Worm (Caenorhabditis elegans): Measurements from ENCODE around the gene C18H9.1.

The C18H9.1 gene

ce11 chrII:6741428-6741827 is 42.5 kb downstream of the C18H9.1 start, which contains the start of gene exos-8 (continued):
- TF ChIP-seq unc-62 (GFP tag; optimal IDR thresholded peaks at IDR 0.05 in 1 of 2): peak in 1 of 2 experiments; percentile 32
- TF ChIP-seq unc-62 (tag; optimal IDR thresholded peaks at IDR 0.05): no peak
- TF ChIP-seq nhr-6 (tag; optimal IDR thresholded peaks at IDR 0.05): no peak
- no peak for TF ChIP-seq lin-15B (tag; optimal IDR thresholded peaks at IDR 0.05)
- TF ChIP-seq egl-43 (GFP tag; IDR thresholded peaks at IDR 0.05): no peak
- no peak for TF ChIP-seq mdt-29 (GFP tag; IDR thresholded peaks at IDR 0.05)
- peak; percentile 55 for TF ChIP-seq dpl-1 (GFP tag; optimal IDR thresholded peaks at IDR 0.05)
- peak; percentile 59 for TF ChIP-seq mxl-3 (GFP tag; optimal IDR thresholded peaks at IDR 0.05)
- no peak for TF ChIP-seq dve-1 (tag; optimal IDR thresholded peaks at IDR 0.05; ENCODE audit: insufficient read depth)
- no peak for TF ChIP-seq ceh-32 (tag; optimal IDR thresholded peaks at IDR 0.05; ENCODE audit: poor library complexity)
- TF ChIP-seq aly-2 (tag; optimal IDR thresholded peaks at IDR 0.05): no peak
- TF ChIP-seq nhr-111 (GFP tag; optimal IDR thresholded peaks at IDR 0.05): no peak
- TF ChIP-seq F26F4.8 (GFP tag; conservative IDR thresholded peaks at IDR 0.05): no peak
- no peak for TF ChIP-seq lin-39 (tag; optimal IDR thresholded peaks at IDR 0.05)
- TF ChIP-seq dmd-6 (GFP tag; IDR thresholded peaks at IDR 0.05): no peak; the same call in 1 of the 2 replicates
- TF ChIP-seq arid-1 (GFP tag; conservative IDR thresholded peaks at IDR 0.05): no peak
- TF ChIP-seq lin-38 (GFP tag; IDR thresholded peaks at IDR 0.05): peak; percentile 96
- TF ChIP-seq madf-9 (GFP tag; conservative IDR thresholded peaks at IDR 0.05): no peak; the same call in 1 of the 2 replicates

DNA sequence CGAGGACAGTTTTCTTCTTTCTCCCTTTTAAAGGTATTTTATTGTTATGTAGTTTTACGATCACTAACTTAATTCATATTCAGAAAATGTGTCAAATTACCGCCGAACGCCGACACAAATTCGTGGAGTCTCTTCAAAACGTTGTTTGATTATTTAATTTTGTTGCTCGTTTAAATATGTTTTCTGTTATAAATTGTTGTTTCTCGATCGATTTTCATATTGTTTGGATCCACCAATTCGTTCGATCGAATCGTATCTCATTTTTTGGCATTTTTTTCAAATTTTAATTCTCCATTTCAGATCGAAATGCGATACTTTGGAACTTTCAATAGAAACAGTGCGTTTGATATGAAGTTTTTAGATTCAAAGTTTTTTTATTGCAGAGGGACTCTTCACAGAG is 43.7 kb downstream of the C18H9.1 start, which contains the start of gene F41G3.6:
F41G3.6 (plus strand) TSS at position 301 of the 400 bp plus-strand sequence.
- TF ChIP-seq zfp-3 (GFP tag; conservative IDR thresholded peaks at IDR 0.05) (no peak), dmd-8 (GFP tag; IDR thresholded peaks at IDR 0.05) (no peak), ctbp-1 (GFP tag; IDR thresholded peaks at IDR 0.05) (no peak), aha-1 (tag) (no peak), nhr-76 (tag; optimal IDR thresholded peaks at IDR 0.05) (no peak), snpc-4 (tag; optimal IDR thresholded peaks at IDR 0.05) (no peak), dmd-6 (GFP tag; IDR thresholded peaks at IDR 0.05) (no peak), lin-15B (tag; optimal IDR thresholded peaks at IDR 0.05) (no peak), madf-9 (GFP tag; conservative IDR thresholded peaks at IDR 0.05) (no peak), unc-39 (tag; optimal IDR thresholded peaks at IDR 0.05) (no peak), arid-1 (GFP tag; conservative IDR thresholded peaks at IDR 0.05) (no peak), ztf-11 (tag; optimal IDR thresholded peaks at IDR 0.05) (no peak), fos-1 (tag; optimal IDR thresholded peaks at IDR 0.05) (no peak), snpc-1.2 (GFP tag; IDR thresholded peaks at IDR 0.05) (no peak), mdl-1 (tag; optimal IDR thresholded peaks at IDR 0.05) (no peak), mxl-2 (GFP tag; conservative IDR thresholded peaks at IDR 0.05) (no peak), unc-130 (GFP tag; optimal IDR thresholded peaks at IDR 0.05) (no peak), nhr-102 (tag; optimal IDR thresholded peaks at IDR 0.05) (no peak), zip-11 (GFP tag; IDR thresholded peaks at IDR 0.05) (no peak), mep-1 (tag; optimal IDR thresholded peaks at IDR 0.05) (no peak)

ce11 chrII:6744648-6745047 is 45.8 kb downstream of the C18H9.1 start, which contains the start of gene ins-15:
Gene ins-15, minus strand, starts transcription at chrII:6744748.
- TF ChIP-seq R02D3.7 (tag; optimal IDR thresholded peaks at IDR 0.05) (no peak), jun-1 (tag; optimal IDR thresholded peaks at IDR 0.05) (no peak), set-16 (GFP tag; IDR thresholded peaks at IDR 0.05) (no peak), dmd-8 (GFP tag; IDR thresholded peaks at IDR 0.05) (no peak), egl-43 (GFP tag; IDR thresholded peaks at IDR 0.05) (no peak), snpc-4 (tag; optimal IDR thresholded peaks at IDR 0.05) (no peak), mxl-3 (GFP tag; optimal IDR thresholded peaks at IDR 0.05) (no peak)

ce11 chrII:6745783-6746182 is 46.9 kb downstream of the C18H9.1 start, which contains the start of gene ins-14:
Gene ins-14, minus strand, starts transcription at chrII:6745814.
- no peak for TF ChIP-seq skn-1 (tag; optimal IDR thresholded peaks at IDR 0.05)
- no peak for TF ChIP-seq duxl-1 (tag; optimal IDR thresholded peaks at IDR 0.05; ENCODE audit: poor library complexity)

All from whole organism, L4 larva.